Fruit fly (Drosophila melanogaster): Measurements from ENCODE around the gene CG14260.
A peak's percentile ranks its signal among the peaks of the same experiment; 100 is the strongest.

CG14260 gene

DNA sequence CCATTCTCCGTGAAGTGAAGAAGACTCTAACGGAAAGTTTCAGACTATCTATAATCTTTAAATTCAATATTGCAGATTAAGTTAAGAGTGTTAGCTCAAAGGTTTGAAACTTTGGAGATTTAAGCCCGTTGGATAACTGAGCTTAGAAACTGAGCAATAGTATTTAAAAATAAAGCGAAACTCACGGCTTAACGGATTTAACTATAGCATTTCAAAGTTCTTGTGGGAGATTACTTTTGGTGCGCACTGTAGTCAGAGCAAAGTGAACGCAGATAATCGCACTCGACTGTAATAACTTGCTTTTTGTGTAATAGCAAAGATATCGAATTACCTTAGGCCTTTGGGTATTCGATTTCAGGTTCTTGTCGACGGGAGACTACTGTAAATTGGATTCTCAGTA is 17.0 kb downstream of the CG14260 start, which contains the start of gene mrt (continued):
- peak; percentile 68 for TF ChIP-seq lab (GFP tag; optimal IDR thresholded peaks at IDR 0.05)
- no peak for TF ChIP-seq gsb (GFP tag; IDR thresholded peaks at IDR 0.05)
- TF ChIP-seq CG13296 (GFP tag; optimal IDR thresholded peaks at IDR 0.05) = no peak
- TF ChIP-seq CG2678 (tag; optimal IDR thresholded peaks at IDR 0.05) = peak; percentile 76
- no peak for TF ChIP-seq ftz-f1 (GFP tag; optimal IDR thresholded peaks at IDR 0.05)
- TF ChIP-seq cad (GFP tag; optimal IDR thresholded peaks at IDR 0.05) = no peak
- TF ChIP-seq CG4617 (GFP tag; optimal IDR thresholded peaks at IDR 0.05; ENCODE audit: borderline replicate concordance) = peak; percentile 12
- peak; percentile 46 for TF ChIP-seq Atf-2 (GFP tag; optimal IDR thresholded peaks at IDR 0.05)
- no peak for TF ChIP-seq hth (optimal IDR thresholded peaks at IDR 0.05)
- TF ChIP-seq ERR (GFP tag; optimal IDR thresholded peaks at IDR 0.05) = peak; percentile 42
- no peak for TF ChIP-seq Elba2 (GFP tag; optimal IDR thresholded peaks at IDR 0.05)
- TF ChIP-seq E2f2 (GFP tag; IDR thresholded peaks at IDR 0.05) = peak; percentile 19; the same call in 1 of the 2 replicates
- TF ChIP-seq Bgb (GFP tag; IDR thresholded peaks at IDR 0.05; ENCODE audit: partially characterized antibody) = no peak
- peak; percentile 70 for TF ChIP-seq CG30403 (GFP tag; optimal IDR thresholded peaks at IDR 0.05)
- no peak for TF ChIP-seq BtbVII (GFP tag; optimal IDR thresholded peaks at IDR 0.05)
- TF ChIP-seq CG3847 (GFP tag; IDR thresholded peaks at IDR 0.05) = peak; percentile 46
- peak; percentile 57 for TF ChIP-seq CG4424 (GFP tag; optimal IDR thresholded peaks at IDR 0.05)
- TF ChIP-seq Eip74EF (GFP tag; optimal IDR thresholded peaks at IDR 0.05) = peak in 1 of 2 experiments; percentile 11
- peak; percentile 41; the same call in 1 of the 3 replicates for TF ChIP-seq H15 (GFP tag; IDR thresholded peaks at IDR 0.05)
- no peak for TF ChIP-seq hbn (GFP tag; IDR thresholded peaks at IDR 0.05; ENCODE audit: partially characterized antibody)
- no peak for TF ChIP-seq NC2β (GFP tag; optimal IDR thresholded peaks at IDR 0.05)
- no peak for TF ChIP-seq ara (GFP tag; IDR thresholded peaks at IDR 0.05)
- peak; percentile 42 for TF ChIP-seq CrebB (tag; optimal IDR thresholded peaks at IDR 0.05)
- peak; percentile 52 for TF ChIP-seq Bteb2 (GFP tag; optimal IDR thresholded peaks at IDR 0.05)
- peak; percentile 90 for TF ChIP-seq grau (tag; optimal IDR thresholded peaks at IDR 0.05)
- TF ChIP-seq pnt (GFP tag; optimal IDR thresholded peaks at IDR 0.05) = no peak
- peak; percentile 35 for TF ChIP-seq HmgZ (tag; optimal IDR thresholded peaks at IDR 0.05)
- TF ChIP-seq NfI (GFP tag; optimal IDR thresholded peaks at IDR 0.05) = peak; percentile 55
- peak; percentile 78 for TF ChIP-seq CG9932 (GFP tag; IDR thresholded peaks at IDR 0.05)
- TF ChIP-seq CG10321 (GFP tag; IDR thresholded peaks at IDR 0.05) = no peak
- TF ChIP-seq Six4 (GFP tag; optimal IDR thresholded peaks at IDR 0.05) = peak; percentile 36
- no peak for TF ChIP-seq tna (GFP tag; IDR thresholded peaks at IDR 0.05; ENCODE audit: partially characterized antibody)
- peak; percentile 19 for TF ChIP-seq Hsf (GFP tag; optimal IDR thresholded peaks at IDR 0.05)
- no peak for TF ChIP-seq MTF-1 (GFP tag; optimal IDR thresholded peaks at IDR 0.05; ENCODE audit: borderline replicate concordance)
- peak; percentile 22; the same call in 1 of the 3 replicates for TF ChIP-seq zfh1 (GFP tag; IDR thresholded peaks at IDR 0.05)
- TF ChIP-seq zfh2 (GFP tag; optimal IDR thresholded peaks at IDR 0.05) = peak; percentile 73
- peak; percentile 55 for TF ChIP-seq HLH54F (GFP tag; optimal IDR thresholded peaks at IDR 0.05)
- no peak for TF ChIP-seq CG10565 (GFP tag; optimal IDR thresholded peaks at IDR 0.05)
- TF ChIP-seq CG17359 (tag; optimal IDR thresholded peaks at IDR 0.05) = peak; percentile 51
- TF ChIP-seq CG5953 (GFP tag; IDR thresholded peaks at IDR 0.05) = no peak
- peak; percentile 39 for TF ChIP-seq tin (GFP tag; optimal IDR thresholded peaks at IDR 0.05)
- peak; percentile 56; the same call in 1 of the 2 replicates for TF ChIP-seq Drgx (GFP tag; IDR thresholded peaks at IDR 0.05)
- no peak for TF ChIP-seq fru (optimal IDR thresholded peaks at IDR 0.05)
- no peak for TF ChIP-seq H2.0 (GFP tag; IDR thresholded peaks at IDR 0.05)
- TF ChIP-seq CG11696 (GFP tag; IDR thresholded peaks at IDR 0.05) = no peak
- TF ChIP-seq Sry-β (GFP tag; optimal IDR thresholded peaks at IDR 0.05) = no peak
- no peak for TF ChIP-seq Trl (optimal IDR thresholded peaks at IDR 0.05)
- TF ChIP-seq Trl (GFP tag; optimal IDR thresholded peaks at IDR 0.05) = peak; percentile 47
- no peak for TF ChIP-seq eve (GFP tag; optimal IDR thresholded peaks at IDR 0.05)
- no peak for TF ChIP-seq CG31365 (tag; optimal IDR thresholded peaks at IDR 0.05)
- peak; percentile 33 for TF ChIP-seq Nf-YB (GFP tag; optimal IDR thresholded peaks at IDR 0.05)
- peak; percentile 53 for TF ChIP-seq phol (tag; optimal IDR thresholded peaks at IDR 0.05)
